Fruit fly (Drosophila melanogaster) whole organism, embryonic: ENCODE data around the gene CARPB.
A peak's percentile ranks its signal among the peaks of the same experiment; 100 is the strongest.

ENCODE experiments used
- Awh ChIP-seq: fragments of 200-800 bp; sonication (Bioruptor generic); IDR thresholded peaks from 2 replicates; pipeline ENCODE4, ENCODE4 v1.3.6; 2022; ENCODE audit warnings: missing biosample characterization, missing genetic modification characterization
- CG10321 ChIP-seq: fragments of 200-800 bp; sonication (Bioruptor generic); IDR thresholded peaks from 2 replicates; pipeline ENCODE4 v1.3.6; 2022; ENCODE audit warnings: missing biosample characterization, missing genetic modification characterization
- CG11504 ChIP-seq: fragments of 200-800 bp; sonication (Bioruptor generic); optimal IDR thresholded peaks from 3 replicates; lab custom pipeline; 2019; ENCODE audit warnings: missing biosample characterization, mild to moderate bottlenecking, missing genetic modification characterization, moderate library complexity
- CG14050 ChIP-seq: fragments of 200-800 bp; sonication (Bioruptor generic); IDR thresholded peaks from 3 replicates; pipeline ENCODE4 v1.3.6; 2022; ENCODE audit warnings: missing biosample characterization, missing genetic modification characterization
- CG15479 ChIP-seq: fragments of 200-800 bp; sonication (Bioruptor generic); optimal IDR thresholded peaks from 3 replicates; lab custom pipeline; 2019; ENCODE audit warnings: missing biosample characterization, mild to moderate bottlenecking, missing genetic modification characterization, moderate library complexity
- CG1832 ChIP-seq: fragments of 200-800 bp; sonication (Bioruptor generic); optimal IDR thresholded peaks from 2 replicates; lab custom pipeline; 2017; ENCODE audit warnings: missing biosample characterization, mild to moderate bottlenecking, missing genetic modification characterization, inconsistent platforms
- CG4282 ChIP-seq: fragments of 200-800 bp; sonication (Bioruptor generic); optimal IDR thresholded peaks from 2 replicates; lab custom pipeline; 2016; ENCODE audit warnings: missing biosample characterization, missing genetic modification characterization
- CG5180 ChIP-seq: fragments of 200-800 bp; sonication (Bioruptor generic); optimal IDR thresholded peaks from 3 replicates; lab custom pipeline; 2017; ENCODE audit warnings: missing biosample characterization, missing genetic modification characterization, mild to moderate bottlenecking, moderate library complexity, missing genetic modification reagents
- CG7839 ChIP-seq: fragments of 200-800 bp; sonication (Bioruptor generic); optimal IDR thresholded peaks from 3 replicates; lab custom pipeline; 2018; ENCODE audit warnings: missing biosample characterization, mild to moderate bottlenecking, missing genetic modification characterization, moderate library complexity
- CG8281 ChIP-seq: fragments of 200-800 bp; sonication (Bioruptor generic); optimal IDR thresholded peaks from 2 replicates; lab custom pipeline; 2018; ENCODE audit warnings: missing biosample characterization, mild to moderate bottlenecking, missing genetic modification characterization, moderate library complexity
- CG9817 ChIP-seq: fragments of 200-800 bp; sonication (Bioruptor generic); optimal IDR thresholded peaks from 2 replicates; lab custom pipeline; 2018; ENCODE audit warnings: missing biosample characterization, mild to moderate bottlenecking, missing genetic modification characterization, moderate library complexity
- CTCF ChIP-seq: fragments of 200-800 bp; sonication (Bioruptor generic); optimal IDR thresholded peaks from 2 replicates; lab custom pipeline; 2017; ENCODE audit warnings: missing biosample characterization, mild to moderate bottlenecking, missing genetic modification characterization, moderate library complexity
- D ChIP-seq, 2 experiments: fragments of 200-800 bp in 1 of 2; fragments of >200 bp in 1 of 2; sonication (Bioruptor generic) in 1 of 2; optimal IDR thresholded peaks; 2 replicates in 1 of 2; 3 replicates in 1 of 2; lab custom pipeline; 2017; ENCODE audit warnings: mild to moderate bottlenecking in 1 of 2, missing biosample characterization in 1 of 2, missing genetic modification characterization in 1 of 2, missing genetic modification reagents in 1 of 2
- D19A ChIP-seq: fragments of 200-800 bp; optimal IDR thresholded peaks from 3 replicates; lab custom pipeline; 2019; ENCODE audit warnings: missing biosample characterization, mild to moderate bottlenecking, missing genetic modification characterization, moderate library complexity
- Ets65A ChIP-seq: fragments of 200-800 bp; sonication (Bioruptor generic); peaks from one replicate; lab custom pipeline; 2016; ENCODE audit warnings: missing biosample characterization, missing genetic modification characterization
- Fer3 ChIP-seq: fragments of 200-800 bp; sonication (Bioruptor generic); optimal IDR thresholded peaks from 2 replicates; lab custom pipeline; 2018; ENCODE audit warnings: missing biosample characterization, mild to moderate bottlenecking, missing genetic modification characterization, moderate library complexity
- HLH54F ChIP-seq: fragments of 200-800 bp; sonication (Bioruptor generic); optimal IDR thresholded peaks from 3 replicates; lab custom pipeline; 2016; ENCODE audit warnings: missing biosample characterization, missing genetic modification characterization
- MBD-R2 ChIP-seq: fragments of 200-800 bp; sonication (Bioruptor generic); IDR thresholded peaks from 2 replicates; pipeline ENCODE4 v1.3.6; 2022; ENCODE audit warnings: missing biosample characterization, missing genetic modification characterization
- Meics ChIP-seq: fragments of 200-800 bp; sonication (Bioruptor generic); optimal IDR thresholded peaks from 2 replicates; lab custom pipeline; 2017; ENCODE audit warnings: missing biosample characterization, mild to moderate bottlenecking, missing genetic modification characterization
- NC2α ChIP-seq: fragments of 200-800 bp; sonication (Bioruptor generic); optimal IDR thresholded peaks from 2 replicates; lab custom pipeline; 2016; ENCODE audit warnings: missing biosample characterization, missing genetic modification characterization
- NC2β ChIP-seq: fragments of 200-800 bp; sonication (Bioruptor generic); optimal IDR thresholded peaks from 2 replicates; lab custom pipeline; 2016; ENCODE audit warnings: missing biosample characterization, missing genetic modification characterization
- Nf-YB ChIP-seq: fragments of 200-800 bp; sonication (Bioruptor generic); optimal IDR thresholded peaks from 3 replicates; lab custom pipeline; 2019; ENCODE audit warnings: missing biosample characterization, mild to moderate bottlenecking, missing genetic modification characterization, moderate library complexity
- Nf-YC ChIP-seq: fragments of 200-800 bp; optimal IDR thresholded peaks from 3 replicates; lab custom pipeline; 2019; ENCODE audit warnings: missing biosample characterization, mild to moderate bottlenecking, missing genetic modification characterization, moderate library complexity
- NfI ChIP-seq: fragments of 200-800 bp; sonication (Bioruptor generic); optimal IDR thresholded peaks from 3 replicates; lab custom pipeline; 2018; ENCODE audit warnings: missing biosample characterization, mild to moderate bottlenecking, missing genetic modification characterization, moderate library complexity
- Trl ChIP-seq, 3 experiments: fragments of >200 bp in 2 of 3; fragments of 200-800 bp in 1 of 3; sonication (Bioruptor generic) in 1 of 3; optimal IDR thresholded peaks; 2 replicates in 1 of 3; 3 replicates in 2 of 3; lab custom pipeline; 2016 to 2017; ENCODE audit warnings: missing biosample characterization in 1 of 3, missing genetic modification characterization in 1 of 3
- abd-A ChIP-seq: fragments of 200-800 bp; sonication (Bioruptor generic); optimal IDR thresholded peaks from 3 replicates; lab custom pipeline; 2019; ENCODE audit warnings: missing biosample characterization, mild to moderate bottlenecking, missing genetic modification characterization, moderate library complexity
- ato ChIP-seq: fragments of 200-800 bp; sonication (Bioruptor generic); IDR thresholded peaks from 2 replicates; pipeline ENCODE4 v1.3.6; 2022; ENCODE audit warnings: missing biosample characterization, missing genetic modification characterization; ENCODE audit not compliant: partially characterized antibody
- cad ChIP-seq: fragments of >200 bp; optimal IDR thresholded peaks from 2 replicates; lab custom pipeline; 2017; ENCODE audit warnings: missing biosample characterization, missing genetic modification characterization
- cas ChIP-seq: fragments of 200-800 bp; sonication (Bioruptor generic); IDR thresholded peaks from 2 replicates; pipeline ENCODE4 v1.3.6; 2022; ENCODE audit warnings: missing biosample characterization, missing genetic modification characterization
- cg ChIP-seq: fragments of 200-800 bp; sonication (Bioruptor generic); optimal IDR thresholded peaks from 3 replicates; lab custom pipeline; 2019; ENCODE audit warnings: missing biosample characterization, mild to moderate bottlenecking, missing genetic modification characterization, moderate library complexity
- crol ChIP-seq: fragments of 200-800 bp; sonication (Bioruptor generic); IDR thresholded peaks from 2 replicates; pipeline ENCODE4 v1.3.6; 2022; ENCODE audit warnings: missing biosample characterization, missing genetic modification characterization
- dmrt11E ChIP-seq: fragments of 200-800 bp; sonication (Bioruptor generic); optimal IDR thresholded peaks from 3 replicates; lab custom pipeline; 2018; ENCODE audit warnings: missing biosample characterization, mild to moderate bottlenecking, missing genetic modification characterization, moderate library complexity
- eyg ChIP-seq: fragments of 200-800 bp; sonication (Bioruptor generic); optimal IDR thresholded peaks from 3 replicates; lab custom pipeline; 2016; ENCODE audit warnings: missing biosample characterization, missing genetic modification characterization
- fd3F ChIP-seq: fragments of 200-800 bp; sonication (Bioruptor generic); optimal IDR thresholded peaks from 2 replicates; lab custom pipeline; 2018; ENCODE audit warnings: missing biosample characterization, mild to moderate bottlenecking, missing genetic modification characterization, moderate library complexity
- grn ChIP-seq: fragments of 200-800 bp; sonication (Bioruptor generic); optimal IDR thresholded peaks from 3 replicates; lab custom pipeline; 2017; ENCODE audit warnings: missing biosample characterization, missing genetic modification characterization
- gsb-n ChIP-seq: fragments of 200-800 bp; sonication (Bioruptor generic); optimal IDR thresholded peaks from 3 replicates; lab custom pipeline; 2018; ENCODE audit warnings: missing biosample characterization, mild to moderate bottlenecking, missing genetic modification characterization
- kni ChIP-seq: fragments of 200-800 bp; sonication (Bioruptor generic); optimal IDR thresholded peaks from 3 replicates; lab custom pipeline; 2017; ENCODE audit warnings: mild to moderate bottlenecking, missing biosample characterization, missing genetic modification reagents, missing genetic modification characterization
- peb ChIP-seq: fragments of 200-800 bp; sonication (Bioruptor generic); IDR thresholded peaks from 2 replicates; pipeline ENCODE4 v1.3.6; 2022; ENCODE audit warnings: missing biosample characterization, missing genetic modification characterization
- sens ChIP-seq: fragments of 200-800 bp; sonication (Bioruptor generic); peaks from one replicate; lab custom pipeline; 2016; ENCODE audit warnings: missing biosample characterization, missing genetic modification characterization
- slou ChIP-seq: fragments of 200-800 bp; sonication (Bioruptor generic); optimal IDR thresholded peaks from 3 replicates; lab custom pipeline; 2016; ENCODE audit warnings: missing biosample characterization, missing genetic modification characterization
- tll ChIP-seq, 2 experiments: fragments of 200-800 bp in 1 of 2; fragments of >200 bp in 1 of 2; sonication (Bioruptor generic) in 1 of 2; optimal IDR thresholded peaks; 2 replicates each; lab custom pipeline; 2017 to 2019; ENCODE audit warnings: missing biosample characterization in 2 of 2, missing genetic modification characterization in 2 of 2, mild to moderate bottlenecking in 1 of 2, moderate library complexity in 1 of 2
- tup ChIP-seq: fragments of 200-800 bp; sonication (Bioruptor generic); optimal IDR thresholded peaks from 2 replicates; lab custom pipeline; 2016; ENCODE audit warnings: missing biosample characterization, mild to moderate bottlenecking, missing genetic modification characterization, moderate library complexity
- unpg ChIP-seq: fragments of 200-800 bp; sonication (Bioruptor generic); optimal IDR thresholded peaks from 3 replicates; lab custom pipeline; 2018; ENCODE audit warnings: missing biosample characterization, mild to moderate bottlenecking, missing genetic modification characterization, moderate library complexity
- zen ChIP-seq: fragments of 200-800 bp; sonication (Bioruptor generic); optimal IDR thresholded peaks from 3 replicates; lab custom pipeline; 2018; ENCODE audit warnings: missing biosample characterization, mild to moderate bottlenecking, missing genetic modification characterization, moderate library complexity

CARPB gene

dm6 chrX:9744674-9745246, 38.3 kb upstream of the CARPB start (continued):
- peak; percentile 61; the same call in 1 of the 2 replicates for TF ChIP-seq Awh (GFP tag; lab: Robert Waterston, UW)
- TF ChIP-seq cas (GFP tag; lab: Robert Waterston, UW), result no peak
- no peak for TF ChIP-seq unpg (GFP tag; lab: Kevin White, UChicago)
- TF ChIP-seq CG7839, result no peak

DNA sequence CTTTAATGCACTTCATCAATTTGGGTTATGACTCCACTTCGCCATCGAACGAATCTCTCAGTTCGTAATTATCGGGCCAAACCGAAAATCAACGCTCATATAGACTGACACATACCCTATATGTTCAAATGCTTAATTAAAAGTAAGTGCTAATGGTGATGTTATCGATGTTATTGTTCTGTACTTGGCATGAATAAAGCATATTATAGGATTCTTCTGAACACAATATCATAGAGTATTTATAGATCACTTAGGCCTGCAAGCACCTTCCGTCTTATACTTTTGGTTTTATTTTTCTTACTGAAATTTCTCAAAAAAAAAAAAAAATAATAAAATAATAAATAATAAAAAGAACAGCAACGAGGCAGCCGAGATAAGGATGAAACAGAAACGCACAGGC, 35.5 kb upstream of the CARPB start:
- peak; percentile 4 for TF ChIP-seq sens (GFP tag; lab: Kevin White, UChicago)
- TF ChIP-seq D19A, result peak; percentile 18
- no peak for TF ChIP-seq NC2β (GFP tag; lab: Kevin White, UChicago)

DNA sequence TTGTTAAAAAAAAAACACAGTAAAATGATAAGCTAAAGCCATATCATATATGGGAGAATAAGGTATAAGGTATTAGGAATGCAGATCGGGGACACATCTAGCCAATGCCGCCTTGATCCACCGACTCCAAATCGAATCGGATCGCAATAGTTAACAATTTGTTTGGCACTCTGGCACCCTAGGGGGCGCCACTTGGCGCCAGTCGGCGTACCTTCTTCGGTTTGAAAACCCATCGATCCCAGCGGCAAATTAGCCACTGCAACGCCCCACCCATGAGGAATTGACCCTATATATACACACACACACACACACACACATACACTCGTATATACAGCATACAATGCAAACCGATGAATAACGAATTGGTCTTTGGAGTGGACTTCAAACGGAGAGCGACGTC, 33.7 kb upstream of the CARPB start:
- TF ChIP-seq CTCF (GFP tag; lab: Kevin White, UChicago) (peak; percentile 81), cg (GFP tag; lab: Kevin White, UChicago) (peak; percentile 66), CG9817 (tag; lab: Kevin White, UChicago) (no peak)

dm6 chrX:9749745-9750144, 33.3 kb upstream of the CARPB start:
- TF ChIP-seq CG15479, result peak; percentile 87
- peak; percentile 88 for TF ChIP-seq Nf-YC (tag; lab: Kevin White, UChicago)
- TF ChIP-seq CG1832, result peak; percentile 73
- no peak for TF ChIP-seq NC2α (GFP tag; lab: Kevin White, UChicago)
- peak in 1 of 2 experiments; percentile 44 for TF ChIP-seq tll (GFP tag; optimal IDR thresholded peaks at IDR 0.05; lab: Kevin White, UChicago)
- TF ChIP-seq Awh (GFP tag; lab: Robert Waterston, UW), result no peak
- peak; percentile 76 for TF ChIP-seq abd-A (tag; lab: Kevin White, UChicago)
- peak; percentile 67 for TF ChIP-seq grn (GFP tag; lab: Kevin White, UChicago)
- TF ChIP-seq MBD-R2 (GFP tag; lab: Robert Waterston, UW), result no peak
- no peak for TF ChIP-seq ato (GFP tag; lab: Robert Waterston, UW)
- TF ChIP-seq fd3F (GFP tag; lab: Kevin White, UChicago), result no peak
- TF ChIP-seq CG8281 (tag; lab: Kevin White, UChicago), result peak; percentile 8
- TF ChIP-seq Fer3 (tag; lab: Kevin White, UChicago), result no peak
- no peak for TF ChIP-seq NfI (GFP tag; lab: Kevin White, UChicago)
- peak; percentile 90 for TF ChIP-seq Nf-YB
- TF ChIP-seq kni (GFP tag; lab: Kevin White, UChicago), result peak; percentile 81
- TF ChIP-seq Meics (GFP tag; lab: Kevin White, UChicago), result no peak
- TF ChIP-seq Ets65A (GFP tag; lab: Kevin White, UChicago), result peak; percentile 35
- TF ChIP-seq CG4282 (GFP tag; lab: Kevin White, UChicago), result no peak
- TF ChIP-seq cad (GFP tag; lab: Kevin White, UChicago), result peak; percentile 73
- TF ChIP-seq D (optimal IDR thresholded peaks at IDR 0.05; lab: Kevin White, UChicago), result no peak
- no peak for TF ChIP-seq D (GFP tag; optimal IDR thresholded peaks at IDR 0.05; lab: Kevin White, UChicago)
- TF ChIP-seq peb (GFP tag; lab: Robert Waterston, UW), result no peak
- peak; percentile 34 for TF ChIP-seq gsb-n (tag; lab: Kevin White, UChicago)
- TF ChIP-seq crol, result peak; percentile 87
- no peak for TF ChIP-seq eyg (GFP tag; lab: Kevin White, UChicago)
- 0 out of 2 replicates have a peak, but pooled peaks have one; percentile 43 for TF ChIP-seq CG10321 (GFP tag; lab: Robert Waterston, UW)
- no peak for TF ChIP-seq slou
- TF ChIP-seq tup (GFP tag; lab: Kevin White, UChicago), result no peak
- TF ChIP-seq dmrt11E (tag; lab: Kevin White, UChicago), result no peak
- TF ChIP-seq Trl (optimal IDR thresholded peaks at IDR 0.05; lab: Kevin White, UChicago), result peak in 1 of 2 experiments; percentile 28
- no peak for TF ChIP-seq Trl (GFP tag; optimal IDR thresholded peaks at IDR 0.05; lab: Kevin White, UChicago)
- no peak for TF ChIP-seq CG14050 (GFP tag; lab: Robert Waterston, UW)
- no peak for TF ChIP-seq CG5180 (GFP tag; lab: Kevin White, UChicago)
- TF ChIP-seq HLH54F (GFP tag; lab: Kevin White, UChicago), result no peak
- peak; percentile 92 for TF ChIP-seq zen (tag; lab: Kevin White, UChicago)
- peak; percentile 12 for TF ChIP-seq CG11504 (tag; lab: Kevin White, UChicago)
